Worm (Caenorhabditis elegans) whole organism, early embryonic: ENCODE results near the gene W03F9.1.

ENCODE experiments used
- ama-1 ChIP-seq: fragments of 150-350 bp; optimal IDR thresholded peaks from 2 replicates; lab custom pipeline; 2014
- flt-1 ChIP-seq: fragments of 200-800 bp; sonication (Bioruptor generic); IDR thresholded peaks from 2 replicates; pipeline ENCODE4 v1.3.6; 2022; ENCODE audit warnings: missing genetic modification characterization, missing compliant biosample characterization
- hnd-1 ChIP-seq: sonication (generic microtip); optimal IDR thresholded peaks from 2 replicates; lab custom pipeline; 2016; ENCODE audit warnings: missing genetic modification characterization, missing compliant biosample characterization
- tra-4 ChIP-seq: sonication (generic microtip); optimal IDR thresholded peaks from 2 replicates; lab custom pipeline; 2017; ENCODE audit warnings: missing genetic modification characterization, missing compliant biosample characterization

- TF ChIP-seq tra-4 (tag; lab: Kevin White, UChicago): no peak
- no peak for TF ChIP-seq flt-1 (GFP tag; lab: Robert Waterston, UW)
- TF ChIP-seq ama-1 (lab: Kevin White, UChicago): no peak
- TF ChIP-seq hnd-1: no peak
These were observed 22.5 kb downstream of the W03F9.1 start, which contains the start of gene rps-27 for ce11 chrV:103977-104376.
